Worm (Caenorhabditis elegans) whole organism, L3 larva: ENCODE measurements around the gene rsd-2.

Experiments
- R02D3.7 ChIP-seq: fragments of 150-350 bp; optimal IDR thresholded peaks from 2 replicates; lab custom pipeline; 2014; ENCODE audit warnings: missing biosample characterization, missing genetic modification characterization
- ZK546.5 ChIP-seq: sonication (generic microtip); optimal IDR thresholded peaks from 2 replicates; lab custom pipeline; 2017; ENCODE audit warnings: missing biosample characterization, missing genetic modification characterization
- aly-2 ChIP-seq: fragments of 150-350 bp; optimal IDR thresholded peaks from 2 replicates; lab custom pipeline; 2014; ENCODE audit warnings: missing biosample characterization, missing genetic modification characterization
- ama-1 ChIP-seq: fragments of 150-350 bp; optimal IDR thresholded peaks from 2 replicates; lab custom pipeline; 2018
- ceh-16 ChIP-seq: sonication (generic microtip); optimal IDR thresholded peaks from 2 replicates; lab custom pipeline; 2017; ENCODE audit warnings: missing biosample characterization, missing genetic modification characterization
- ceh-28 ChIP-seq: fragments of 150-350 bp; optimal IDR thresholded peaks from 2 replicates; lab custom pipeline; 2014; ENCODE audit warnings: missing biosample characterization, missing genetic modification reagents, missing genetic modification characterization
- ceh-82 ChIP-seq: fragments of 150-350 bp; optimal IDR thresholded peaks from 2 replicates; lab custom pipeline; 2014; ENCODE audit warnings: missing biosample characterization, missing genetic modification characterization
- ceh-9 ChIP-seq: sonication (generic microtip); optimal IDR thresholded peaks from 2 replicates; lab custom pipeline; 2018; ENCODE audit warnings: missing biosample characterization, missing genetic modification characterization
- daf-12 ChIP-seq: fragments of 150-350 bp; optimal IDR thresholded peaks from 2 replicates; lab custom pipeline; 2014; ENCODE audit warnings: missing biosample characterization, missing genetic modification reagents, missing genetic modification characterization
- egl-27 ChIP-seq: sonication (generic microtip); optimal IDR thresholded peaks from 4 replicates; lab custom pipeline; 2017; ENCODE audit warnings: missing biosample characterization, missing genetic modification reagents, missing genetic modification characterization
- egl-5 ChIP-seq: fragments of 150-350 bp; optimal IDR thresholded peaks from 2 replicates; lab custom pipeline; 2017; ENCODE audit warnings: missing biosample characterization, missing genetic modification reagents, missing genetic modification characterization, inconsistent platforms
- elt-2 ChIP-seq: sonication (generic microtip); optimal IDR thresholded peaks from 2 replicates; lab custom pipeline; 2016; ENCODE audit warnings: missing genetic modification reagents, mild to moderate bottlenecking, missing genetic modification characterization, missing compliant biosample characterization
- elt-3 ChIP-seq, 3 experiments: fragments of 150-350 bp in 1 of 3; sonication (generic microtip) in 2 of 3; optimal IDR thresholded peaks; 2 replicates in 2 of 3; 4 replicates in 1 of 3; lab custom pipeline; 2014 to 2017; ENCODE audit warnings: missing biosample characterization in 3 of 3, missing genetic modification characterization in 3 of 3
- eor-1 ChIP-seq, 2 experiments: fragments of 150-350 bp; optimal IDR thresholded peaks; 2 replicates each; lab custom pipeline; 2014 to 2018; ENCODE audit warnings: missing biosample characterization in 2 of 2, missing genetic modification characterization in 2 of 2
- fkh-10 ChIP-seq: sonication (generic microtip); optimal IDR thresholded peaks from 2 replicates; lab custom pipeline; 2017; ENCODE audit warnings: missing biosample characterization, missing genetic modification reagents, missing genetic modification characterization
- fkh-2 ChIP-seq: fragments of 150-350 bp; optimal IDR thresholded peaks from 2 replicates; lab custom pipeline; 2014; ENCODE audit warnings: missing biosample characterization, missing genetic modification reagents, missing genetic modification characterization
- fos-1 ChIP-seq: fragments of 150-350 bp; optimal IDR thresholded peaks from 2 replicates; lab custom pipeline; 2014; ENCODE audit warnings: missing biosample characterization, missing genetic modification characterization
- hmg-11 ChIP-seq: sonication (generic microtip); optimal IDR thresholded peaks from 2 replicates; lab custom pipeline; 2016; ENCODE audit warnings: missing genetic modification characterization, missing compliant biosample characterization
- jun-1 ChIP-seq: fragments of 150-350 bp; optimal IDR thresholded peaks from 2 replicates; lab custom pipeline; 2014; ENCODE audit warnings: missing biosample characterization, missing genetic modification reagents, missing genetic modification characterization
- lin-15B ChIP-seq: fragments of 150-350 bp; optimal IDR thresholded peaks from 2 replicates; lab custom pipeline; 2014; ENCODE audit warnings: missing biosample characterization, missing genetic modification characterization
- lin-39 ChIP-seq: fragments of 150-350 bp; optimal IDR thresholded peaks from 2 replicates; lab custom pipeline; 2018; ENCODE audit warnings: missing biosample characterization, missing genetic modification reagents, missing genetic modification characterization
- mdl-1 ChIP-seq: fragments of 150-350 bp; optimal IDR thresholded peaks from 2 replicates; lab custom pipeline; 2014; ENCODE audit warnings: missing biosample characterization, missing genetic modification characterization
- mml-1 ChIP-seq: fragments of 150-350 bp; sonication (generic microtip); optimal IDR thresholded peaks from 3 replicates; lab custom pipeline; 2014; ENCODE audit warnings: missing biosample characterization, missing genetic modification characterization
- nfya-1 ChIP-seq: sonication (generic microtip); optimal IDR thresholded peaks from 2 replicates; lab custom pipeline; 2017; ENCODE audit warnings: missing genetic modification characterization, mild to moderate bottlenecking, missing compliant biosample characterization, antibody characterized with exemption, moderate library complexity; ENCODE audit not compliant: insufficient read depth
- nhr-23 ChIP-seq: fragments of 150-350 bp; optimal IDR thresholded peaks from 2 replicates; lab custom pipeline; 2014; ENCODE audit warnings: missing biosample characterization, missing genetic modification reagents, missing genetic modification characterization
- nhr-28 ChIP-seq: fragments of 150-350 bp; optimal IDR thresholded peaks from 2 replicates; lab custom pipeline; 2014; ENCODE audit warnings: missing biosample characterization, missing genetic modification characterization
- nhr-67 ChIP-seq: fragments of 150-350 bp; optimal IDR thresholded peaks from 2 replicates; lab custom pipeline; 2014; ENCODE audit warnings: missing biosample characterization, missing genetic modification characterization
- nhr-76 ChIP-seq: fragments of 150-350 bp; sonication (generic microtip); optimal IDR thresholded peaks from 5 replicates; lab custom pipeline; 2014; ENCODE audit warnings: missing biosample characterization, missing genetic modification characterization
- pha-4 ChIP-seq: fragments of 150-350 bp; optimal IDR thresholded peaks from 2 replicates; lab custom pipeline; 2014; ENCODE audit warnings: missing biosample characterization, missing genetic modification reagents, missing genetic modification characterization
- skn-1 ChIP-seq: fragments of 150-350 bp; optimal IDR thresholded peaks from 2 replicates; lab custom pipeline; 2014; ENCODE audit warnings: missing biosample characterization, missing genetic modification characterization
- tbx-2 ChIP-seq: sonication (generic microtip); optimal IDR thresholded peaks from 2 replicates; lab custom pipeline; 2016; ENCODE audit warnings: mild to moderate bottlenecking, missing genetic modification characterization, missing compliant biosample characterization
- ztf-11 ChIP-seq: fragments of 150-350 bp; optimal IDR thresholded peaks from 2 replicates; lab custom pipeline; 2014; ENCODE audit warnings: missing biosample characterization, missing genetic modification characterization
- ztf-4 ChIP-seq: fragments of 150-350 bp; optimal IDR thresholded peaks from 2 replicates; lab custom pipeline; 2014; ENCODE audit warnings: missing biosample characterization, missing genetic modification characterization

The rsd-2 gene

ce11 chrIV:13513010-13513409 lies 27.1 kb downstream of the rsd-2 start:
- TF ChIP-seq ama-1 (peak; percentile 11), aly-2 (tag; lab: Kevin White, UChicago) (no peak)

- TF ChIP-seq daf-12 (tag; lab: Kevin White, UChicago) = no peak
- no peak for TF ChIP-seq eor-1 (tag; optimal IDR thresholded peaks at IDR 0.05; lab: Kevin White, UChicago)
- no peak for TF ChIP-seq ceh-28
- no peak for TF ChIP-seq lin-39 (tag; lab: Kevin White, UChicago)
- no peak for TF ChIP-seq hmg-11 (tag; lab: Kevin White, UChicago)
- no peak for TF ChIP-seq egl-27 (tag; lab: Kevin White, UChicago)
- TF ChIP-seq fos-1 (tag; lab: Kevin White, UChicago) = no peak
- TF ChIP-seq ceh-9 (tag; lab: Kevin White, UChicago) = no peak
- TF ChIP-seq ama-1 = no peak
- no peak for TF ChIP-seq ZK546.5
- no peak for TF ChIP-seq elt-3 (tag; optimal IDR thresholded peaks at IDR 0.05; lab: Kevin White, UChicago)
Measured at ce11 chrIV:13512112-13512569, 27.9 kb downstream of the rsd-2 start, which contains the start of gene puf-3. Gene puf-3 (minus strand): TSS chrIV:13512162.

ce11 chrIV:13510049-13510448 lies 30.0 kb downstream of the rsd-2 start:
- TF ChIP-seq ceh-9 (tag; lab: Kevin White, UChicago) (no peak), fkh-10 (GFP tag; lab: Kevin White, UChicago) (no peak)

- no peak for TF ChIP-seq R02D3.7 (tag; lab: Kevin White, UChicago)
- no peak for TF ChIP-seq fos-1 (tag; lab: Kevin White, UChicago)
- no peak for TF ChIP-seq jun-1 (tag; lab: Kevin White, UChicago)
- TF ChIP-seq fkh-10 (GFP tag; lab: Kevin White, UChicago) = no peak
- peak; percentile 30 for TF ChIP-seq pha-4
- no peak for TF ChIP-seq nhr-67 (tag; lab: Kevin White, UChicago)
- no peak for TF ChIP-seq ztf-11
- TF ChIP-seq skn-1 (tag; lab: Kevin White, UChicago) = no peak
Measured at ce11 chrIV:13508924-13509323, 31.1 kb downstream of the rsd-2 start, which contains the start of gene afmd-2. Gene afmd-2 (plus strand): TSS chrIV:13509224.

- TF ChIP-seq fkh-2 (tag; lab: Kevin White, UChicago) = no peak
- no peak for TF ChIP-seq jun-1 (tag; lab: Kevin White, UChicago)
- no peak for TF ChIP-seq mml-1 (tag; lab: Kevin White, UChicago)
Measured at ce11 chrIV:13505662-13506061, 34.4 kb downstream of the rsd-2 start, which contains the start of gene nlp-17. Gene nlp-17 (minus strand): TSS chrIV:13505762.

ce11 chrIV:13505144-13505543 lies 34.9 kb downstream of the rsd-2 start, which contains the start of gene seld-1:
Gene seld-1 (plus strand): TSS chrIV:13505444.
- TF ChIP-seq daf-12 (tag; lab: Kevin White, UChicago) = no peak
- no peak for TF ChIP-seq pha-4
- no peak for TF ChIP-seq ceh-28
- no peak for TF ChIP-seq nhr-76 (tag; lab: Kevin White, UChicago)
- no peak for TF ChIP-seq nhr-28 (tag; lab: Kevin White, UChicago)
- TF ChIP-seq ceh-82 = no peak
- TF ChIP-seq nfya-1 = no peak
- TF ChIP-seq ceh-16 = no peak
- no peak for TF ChIP-seq ama-1
- no peak for TF ChIP-seq lin-15B
- no peak for TF ChIP-seq R02D3.7 (tag; lab: Kevin White, UChicago)
- TF ChIP-seq egl-27 (tag; lab: Kevin White, UChicago) = no peak
- no peak for TF ChIP-seq egl-5
- TF ChIP-seq nhr-67 (tag; lab: Kevin White, UChicago) = no peak
- TF ChIP-seq mdl-1 (tag; lab: Kevin White, UChicago) = no peak
- no peak for TF ChIP-seq fos-1 (tag; lab: Kevin White, UChicago)

- TF ChIP-seq daf-12 (tag; lab: Kevin White, UChicago) (no peak), lin-15B (peak; percentile 6), elt-2 (peak; percentile 6), hmg-11 (tag; lab: Kevin White, UChicago) (peak; percentile 9), pha-4 (peak; percentile 60), nhr-28 (tag; lab: Kevin White, UChicago) (no peak), ceh-28 (peak; percentile 30), nhr-23 (tag; lab: Kevin White, UChicago) (no peak), ztf-4 (tag; lab: Kevin White, UChicago) (no peak), nfya-1 (no peak), tbx-2 (no peak)
Measured at ce11 chrIV:13502806-13503363, 37.2 kb downstream of the rsd-2 start, which contains the start of gene tbc-9. Gene tbc-9 (minus strand): TSS chrIV:13502856.
